Worm (Caenorhabditis elegans): ENCODE data around the gene C34E11.2.

Gene C34E11.2

ce11 chrX:11791364-11792221 is 23.0 kb downstream of the C34E11.2 start:
- TF ChIP-seq elt-1 (tag; optimal IDR thresholded peaks at IDR 0.05) (no peak), dmd-4 (tag; optimal IDR thresholded peaks at IDR 0.05) (no peak), snpc-4 (tag; optimal IDR thresholded peaks at IDR 0.05) (no peak), C34F6.9 (tag; optimal IDR thresholded peaks at IDR 0.05) (peak; percentile 23), nhr-129 (tag; optimal IDR thresholded peaks at IDR 0.05) (peak; percentile 40), nhr-6 (tag; optimal IDR thresholded peaks at IDR 0.05) (peak; percentile 38), ama-1 (optimal IDR thresholded peaks at IDR 0.05) (peak; percentile 20), lsy-2 (tag; optimal IDR thresholded peaks at IDR 0.05) (peak in 1 of 2 experiments; percentile 40), ztf-1 (GFP tag; conservative IDR thresholded peaks at IDR 0.05) (no peak), crh-2 (tag; optimal IDR thresholded peaks at IDR 0.05) (no peak), sma-9 (GFP tag; optimal IDR thresholded peaks at IDR 0.05) (peak; percentile 27), sma-9 (tag; optimal IDR thresholded peaks at IDR 0.05) (no peak), F13H6.1 (tag; optimal IDR thresholded peaks at IDR 0.05) (peak; percentile 71), mab-5 (tag; optimal IDR thresholded peaks at IDR 0.05) (no peak), ceh-16 (tag; optimal IDR thresholded peaks at IDR 0.05) (no peak), unc-55 (GFP tag; optimal IDR thresholded peaks at IDR 0.05) (peak; percentile 73), ztf-4 (tag; optimal IDR thresholded peaks at IDR 0.05) (no peak), aly-2 (tag; optimal IDR thresholded peaks at IDR 0.05) (no peak), fos-1 (tag; optimal IDR thresholded peaks at IDR 0.05) (peak; percentile 93), sma-3 (GFP tag; optimal IDR thresholded peaks at IDR 0.05) (peak; percentile 50), nhr-11 (tag; optimal IDR thresholded peaks at IDR 0.05) (no peak)

DNA sequence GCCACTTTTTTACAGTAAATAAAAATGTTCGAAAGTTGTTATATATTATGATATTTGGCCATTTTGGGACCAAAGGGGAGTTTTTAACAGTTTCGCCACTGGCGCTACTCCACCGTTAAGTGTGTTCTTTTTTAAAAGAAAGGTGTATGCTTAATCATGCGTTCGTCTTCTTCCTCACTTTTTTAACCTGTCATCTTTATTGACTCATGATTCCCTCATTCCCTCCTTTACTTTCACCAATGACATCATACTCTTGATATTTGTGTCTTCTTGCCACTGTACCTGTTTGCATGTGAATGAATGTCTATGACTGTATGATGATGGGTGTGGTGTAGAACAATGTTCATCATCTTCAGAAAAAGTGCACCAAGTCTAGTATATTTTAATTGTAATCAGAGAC is 23.9 kb downstream of the C34E11.2 start:
- TF ChIP-seq mbf-1 (tag; optimal IDR thresholded peaks at IDR 0.05) (no peak), sma-3 (GFP tag; optimal IDR thresholded peaks at IDR 0.05) (peak; percentile 25), fos-1 (tag; optimal IDR thresholded peaks at IDR 0.05) (peak; percentile 79), nhr-6 (tag; optimal IDR thresholded peaks at IDR 0.05) (no peak), sma-9 (GFP tag; optimal IDR thresholded peaks at IDR 0.05) (peak; percentile 36), sma-9 (tag; optimal IDR thresholded peaks at IDR 0.05) (no peak), mdl-1 (tag; optimal IDR thresholded peaks at IDR 0.05) (no peak), lin-11 (tag; optimal IDR thresholded peaks at IDR 0.05) (no peak), F13H6.1 (tag; optimal IDR thresholded peaks at IDR 0.05) (peak; percentile 0), sem-4 (tag; optimal IDR thresholded peaks at IDR 0.05) (no peak), elt-3 (tag; optimal IDR thresholded peaks at IDR 0.05) (no peak), nhr-129 (tag; optimal IDR thresholded peaks at IDR 0.05) (peak; percentile 10), lin-13 (GFP tag; optimal IDR thresholded peaks at IDR 0.05) (no peak), crh-2 (tag; optimal IDR thresholded peaks at IDR 0.05) (peak; percentile 15)

DNA sequence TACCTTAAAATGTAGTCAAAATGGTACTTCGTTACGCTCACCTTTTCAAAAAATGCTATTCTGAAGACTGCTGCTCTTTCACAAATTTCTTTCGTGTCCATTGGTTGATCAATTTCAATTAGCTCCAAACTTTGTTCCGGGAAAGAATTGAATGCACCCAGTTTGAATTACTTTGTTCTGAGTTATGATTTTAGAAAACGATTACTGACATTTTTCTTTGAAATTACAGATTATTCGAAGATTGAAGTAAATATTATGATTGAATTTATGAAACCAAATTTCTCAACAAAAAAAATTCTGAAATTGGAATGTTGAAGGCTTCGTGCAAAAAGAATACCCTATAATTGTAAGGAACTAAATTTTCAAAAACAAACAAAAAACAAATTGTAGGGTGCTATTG is 30.3 kb downstream of the C34E11.2 start, which contains the start of gene Y102F5A.1:
TSS of gene Y102F5A.1 (minus strand) at position 101 of the 400 bp plus-strand sequence.
- TF ChIP-seq gmeb-1 (tag; optimal IDR thresholded peaks at IDR 0.05): no peak
- TF ChIP-seq lsy-2 (tag; optimal IDR thresholded peaks at IDR 0.05): no peak
- TF ChIP-seq aly-2 (tag; optimal IDR thresholded peaks at IDR 0.05): no peak
- no peak for TF ChIP-seq ceh-16 (tag; optimal IDR thresholded peaks at IDR 0.05)
- no peak for TF ChIP-seq lin-13 (GFP tag; optimal IDR thresholded peaks at IDR 0.05)
- no peak for TF ChIP-seq sem-4 (tag; optimal IDR thresholded peaks at IDR 0.05)
- TF ChIP-seq nhr-11 (tag; optimal IDR thresholded peaks at IDR 0.05): no peak
- no peak for TF ChIP-seq C34F6.9 (tag; optimal IDR thresholded peaks at IDR 0.05)
- no peak for TF ChIP-seq nhr-12 (tag; optimal IDR thresholded peaks at IDR 0.05)
- no peak for TF ChIP-seq sma-3 (GFP tag; optimal IDR thresholded peaks at IDR 0.05)
- no peak for TF ChIP-seq fos-1 (tag; optimal IDR thresholded peaks at IDR 0.05)
- no peak for TF ChIP-seq skn-1 (tag; optimal IDR thresholded peaks at IDR 0.05)
- no peak for TF ChIP-seq unc-62 (GFP tag; optimal IDR thresholded peaks at IDR 0.05)
- no peak for TF ChIP-seq nhr-77 (tag; optimal IDR thresholded peaks at IDR 0.05)
- no peak for TF ChIP-seq lin-11 (tag; optimal IDR thresholded peaks at IDR 0.05)
- TF ChIP-seq ceh-82 (tag; optimal IDR thresholded peaks at IDR 0.05): no peak
- no peak for TF ChIP-seq crh-2 (tag; optimal IDR thresholded peaks at IDR 0.05)

ce11 chrX:11769278-11769677 is 45.3 kb downstream of the C34E11.2 start, which contains the start of gene ttx-3:
Gene ttx-3, minus strand, starts transcription at chrX:11769378.
- TF ChIP-seq ceh-16 (tag; optimal IDR thresholded peaks at IDR 0.05): no peak
- no peak for TF ChIP-seq nhr-10 (tag; optimal IDR thresholded peaks at IDR 0.05)
- TF ChIP-seq skn-1 (tag; optimal IDR thresholded peaks at IDR 0.05): no peak
- TF ChIP-seq zag-1 (tag; optimal IDR thresholded peaks at IDR 0.05): no peak
- no peak for TF ChIP-seq ZK546.5 (tag; optimal IDR thresholded peaks at IDR 0.05)
- no peak for TF ChIP-seq ztf-1 (GFP tag; conservative IDR thresholded peaks at IDR 0.05)
- TF ChIP-seq alr-1 (tag; optimal IDR thresholded peaks at IDR 0.05): no peak
- TF ChIP-seq nhr-11 (tag; optimal IDR thresholded peaks at IDR 0.05): no peak
- TF ChIP-seq sma-9 (GFP tag; optimal IDR thresholded peaks at IDR 0.05): no peak
- no peak for TF ChIP-seq sma-9 (tag; optimal IDR thresholded peaks at IDR 0.05)
- TF ChIP-seq ztf-4 (tag; optimal IDR thresholded peaks at IDR 0.05): no peak
- TF ChIP-seq mab-5 (tag; optimal IDR thresholded peaks at IDR 0.05): no peak
- no peak for TF ChIP-seq crh-2 (tag; optimal IDR thresholded peaks at IDR 0.05)
- TF ChIP-seq mbf-1 (tag; optimal IDR thresholded peaks at IDR 0.05): no peak
- TF ChIP-seq peb-1 (tag; optimal IDR thresholded peaks at IDR 0.05): no peak

Data from whole organism, L2 larva.